Fruit fly (Drosophila melanogaster) whole organism, embryonic: ENCODE data around the gene CG6659.

ENCODE experiments used
- Asciz ChIP-seq: fragments of 200-800 bp; sonication (Bioruptor generic); optimal IDR thresholded peaks from 2 replicates; lab custom pipeline; 2017; ENCODE audit warnings: missing biosample characterization, mild to moderate bottlenecking, missing genetic modification characterization, missing genetic modification reagents
- BtbVII ChIP-seq: fragments of 200-800 bp; sonication (Bioruptor generic); optimal IDR thresholded peaks from 3 replicates; lab custom pipeline; 2017; ENCODE audit warnings: missing biosample characterization, mild to moderate bottlenecking, missing genetic modification characterization
- C15 ChIP-seq: fragments of 200-800 bp; sonication (Bioruptor generic); IDR thresholded peaks from 3 replicates; pipeline ENCODE4 v1.3.6; 2022; ENCODE audit warnings: missing biosample characterization, missing genetic modification characterization
- CG12236 ChIP-seq: fragments of 200-800 bp; sonication (Bioruptor generic); optimal IDR thresholded peaks from 2 replicates; lab custom pipeline; 2016; ENCODE audit warnings: missing biosample characterization, missing genetic modification characterization
- CG13287 ChIP-seq: fragments of 200-800 bp; sonication (Bioruptor generic); IDR thresholded peaks from 2 replicates; pipeline ENCODE4 v1.3.6; 2022; ENCODE audit warnings: missing biosample characterization, missing genetic modification characterization; ENCODE audit not compliant: partially characterized antibody
- CG15073 ChIP-seq: fragments of 200-800 bp; sonication (Bioruptor generic); optimal IDR thresholded peaks from 2 replicates; lab custom pipeline; 2016; ENCODE audit warnings: missing biosample characterization, missing genetic modification characterization
- CG15696 ChIP-seq: fragments of 200-800 bp; sonication (Bioruptor generic); optimal IDR thresholded peaks from 2 replicates; lab custom pipeline; 2019; ENCODE audit warnings: missing biosample characterization, mild to moderate bottlenecking, missing genetic modification characterization, moderate library complexity
- CG18764 ChIP-seq: fragments of 200-800 bp; sonication (Bioruptor generic); optimal IDR thresholded peaks from 3 replicates; lab custom pipeline; 2016; ENCODE audit warnings: missing biosample characterization, missing genetic modification characterization
- CG30020 ChIP-seq: fragments of 200-800 bp; optimal IDR thresholded peaks from 2 replicates; lab custom pipeline; 2019; ENCODE audit warnings: missing biosample characterization, mild to moderate bottlenecking, missing genetic modification characterization, moderate library complexity
- CG4282 ChIP-seq: fragments of 200-800 bp; sonication (Bioruptor generic); optimal IDR thresholded peaks from 2 replicates; lab custom pipeline; 2016; ENCODE audit warnings: missing biosample characterization, missing genetic modification characterization
- CG43689 ChIP-seq: fragments of 200-800 bp; sonication (Bioruptor generic); IDR thresholded peaks from 2 replicates; pipeline ENCODE4 v1.3.6; 2022; ENCODE audit warnings: missing biosample characterization, missing genetic modification characterization
- CG4617 ChIP-seq: fragments of 200-800 bp; sonication (Bioruptor generic); optimal IDR thresholded peaks from 3 replicates; lab custom pipeline; 2016; ENCODE audit warnings: missing biosample characterization, missing genetic modification characterization, borderline replicate concordance
- CG6254 ChIP-seq: fragments of 200-800 bp; sonication (Bioruptor generic); optimal IDR thresholded peaks from 3 replicates; lab custom pipeline; 2017; ENCODE audit warnings: mild to moderate bottlenecking, missing biosample characterization, missing genetic modification reagents, missing genetic modification characterization
- CG7987 ChIP-seq: fragments of 200-800 bp; sonication (Bioruptor generic); optimal IDR thresholded peaks from 2 replicates; lab custom pipeline; 2018; ENCODE audit warnings: missing biosample characterization, mild to moderate bottlenecking, missing genetic modification characterization, moderate library complexity
- CG8924 ChIP-seq: fragments of 200-800 bp; optimal IDR thresholded peaks from 3 replicates; lab custom pipeline; 2019; ENCODE audit warnings: missing biosample characterization, mild to moderate bottlenecking, missing genetic modification characterization, moderate library complexity
- Dll ChIP-seq: fragments of 200-800 bp; sonication (Bioruptor generic); IDR thresholded peaks from 4 replicates; pipeline ENCODE4 v1.3.6; 2022; ENCODE audit warnings: missing biosample characterization, missing genetic modification characterization; ENCODE audit not compliant: partially characterized antibody
- Doc2 ChIP-seq: fragments of 200-800 bp; sonication (Bioruptor generic); IDR thresholded peaks from 2 replicates; pipeline ENCODE4 v1.3.6; 2022; ENCODE audit warnings: missing biosample characterization, missing genetic modification characterization
- Dp ChIP-seq: fragments of 200-800 bp; sonication (Bioruptor generic); optimal IDR thresholded peaks from 2 replicates; lab custom pipeline; 2018; ENCODE audit warnings: missing biosample characterization, mild to moderate bottlenecking, missing genetic modification characterization, moderate library complexity
- Elba2 ChIP-seq: fragments of 200-800 bp; sonication (Bioruptor generic); optimal IDR thresholded peaks from 3 replicates; lab custom pipeline; 2016; ENCODE audit warnings: missing biosample characterization, missing genetic modification characterization
- Fer2 ChIP-seq: fragments of 200-800 bp; sonication (Bioruptor generic); optimal IDR thresholded peaks from 2 replicates; lab custom pipeline; 2018; ENCODE audit warnings: missing biosample characterization, mild to moderate bottlenecking, missing genetic modification characterization, moderate library complexity
- H15 ChIP-seq: fragments of 200-800 bp; sonication (Bioruptor generic); IDR thresholded peaks from 3 replicates; pipeline ENCODE4 v1.3.6; 2022; ENCODE audit warnings: missing biosample characterization, missing genetic modification characterization
- HmgZ ChIP-seq: fragments of 200-800 bp; sonication (Bioruptor generic); optimal IDR thresholded peaks from 2 replicates; lab custom pipeline; 2018; ENCODE audit warnings: missing biosample characterization, mild to moderate bottlenecking, missing genetic modification characterization
- Neu2 ChIP-seq: fragments of 200-800 bp; sonication (Bioruptor generic); optimal IDR thresholded peaks from 3 replicates; lab custom pipeline; 2016; ENCODE audit warnings: missing biosample characterization, missing genetic modification characterization, borderline replicate concordance
- Oaz ChIP-seq: fragments of 200-800 bp; sonication (Bioruptor generic); IDR thresholded peaks from 2 replicates; pipeline ENCODE4 v1.3.6; 2022; ENCODE audit warnings: missing biosample characterization, missing genetic modification characterization
- Oli ChIP-seq: fragments of 200-800 bp; sonication (Bioruptor generic); optimal IDR thresholded peaks from 2 replicates; lab custom pipeline; 2018; ENCODE audit warnings: missing biosample characterization, mild to moderate bottlenecking, missing genetic modification characterization, moderate library complexity
- Poxn ChIP-seq: fragments of 200-800 bp; sonication (Bioruptor generic); IDR thresholded peaks from 2 replicates; pipeline ENCODE4 v1.3.6; 2022; ENCODE audit warnings: missing biosample characterization, missing genetic modification characterization
- Spps ChIP-seq: fragments of 200-800 bp; sonication (Bioruptor generic); optimal IDR thresholded peaks from 2 replicates; lab custom pipeline; 2018; ENCODE audit warnings: missing biosample characterization, mild to moderate bottlenecking, missing genetic modification characterization
- Usf ChIP-seq: fragments of 200-800 bp; sonication (Bioruptor generic); optimal IDR thresholded peaks from 2 replicates; lab custom pipeline; 2017; ENCODE audit warnings: missing genotype, missing biosample characterization, missing genetic modification characterization
- abd-A ChIP-seq: fragments of 200-800 bp; sonication (Bioruptor generic); optimal IDR thresholded peaks from 3 replicates; lab custom pipeline; 2019; ENCODE audit warnings: missing biosample characterization, mild to moderate bottlenecking, missing genetic modification characterization, moderate library complexity
- aop ChIP-seq: fragments of 200-800 bp; sonication (Bioruptor generic); IDR thresholded peaks from 2 replicates; pipeline ENCODE4 v1.3.6; 2022; ENCODE audit warnings: missing biosample characterization, missing genetic modification characterization
- bab2 ChIP-seq: fragments of 200-800 bp; sonication (Bioruptor generic); optimal IDR thresholded peaks from 2 replicates; lab custom pipeline; 2016; ENCODE audit warnings: missing biosample characterization, missing genetic modification characterization
- br ChIP-seq: fragments of >200 bp; optimal IDR thresholded peaks from 2 replicates; lab custom pipeline; 2017
- ci ChIP-seq: fragments of 200-800 bp; sonication (Bioruptor generic); IDR thresholded peaks from 3 replicates; pipeline ENCODE4 v1.3.6; 2022; ENCODE audit warnings: missing biosample characterization, missing genetic modification characterization
- da ChIP-seq: fragments of 200-800 bp; sonication (Bioruptor generic); optimal IDR thresholded peaks from 2 replicates; lab custom pipeline; 2016; ENCODE audit warnings: missing biosample characterization, missing genetic modification characterization
- dati ChIP-seq: fragments of 200-800 bp; sonication (Bioruptor generic); IDR thresholded peaks from 2 replicates; pipeline ENCODE4 v1.3.6; 2022; ENCODE audit warnings: missing biosample characterization, missing genetic modification characterization
- disco-r ChIP-seq: fragments of 200-800 bp; sonication (Bioruptor generic); optimal IDR thresholded peaks from 2 replicates; lab custom pipeline; 2016; ENCODE audit warnings: missing biosample characterization, missing genetic modification characterization
- dmrt11E ChIP-seq: fragments of 200-800 bp; sonication (Bioruptor generic); optimal IDR thresholded peaks from 3 replicates; lab custom pipeline; 2018; ENCODE audit warnings: missing biosample characterization, mild to moderate bottlenecking, missing genetic modification characterization, moderate library complexity
- dpn ChIP-seq, 2 experiments: fragments of 200-800 bp; sonication (Bioruptor generic); optimal IDR thresholded peaks; 3 replicates each; lab custom pipeline; 2016; ENCODE audit warnings: missing biosample characterization in 2 of 2, missing genetic modification characterization in 2 of 2
- en ChIP-seq: fragments of 200-800 bp; sonication (Bioruptor generic); optimal IDR thresholded peaks from 2 replicates; lab custom pipeline; 2016; ENCODE audit warnings: missing biosample characterization, missing genetic modification characterization
- fd64A ChIP-seq: fragments of 200-800 bp; sonication (Bioruptor generic); optimal IDR thresholded peaks from 3 replicates; lab custom pipeline; 2018; ENCODE audit warnings: missing biosample characterization, mild to moderate bottlenecking, missing genetic modification characterization
- kni ChIP-seq: fragments of 200-800 bp; sonication (Bioruptor generic); optimal IDR thresholded peaks from 3 replicates; lab custom pipeline; 2017; ENCODE audit warnings: mild to moderate bottlenecking, missing biosample characterization, missing genetic modification reagents, missing genetic modification characterization
- onecut ChIP-seq: fragments of 200-800 bp; sonication (Bioruptor generic); IDR thresholded peaks from 2 replicates; pipeline ENCODE4 v1.3.6; 2022; ENCODE audit warnings: missing biosample characterization, missing genetic modification characterization
- pan ChIP-seq, 4 experiments: fragments of >200 bp in 3 of 4; fragments of 200-800 bp in 1 of 4; sonication (Bioruptor generic) in 1 of 4; optimal IDR thresholded peaks in 3 of 4; IDR thresholded peaks in 1 of 4; 2 replicates each; pipeline versions ENCODE4 v1.3.6 to Lab custom; 2017 to 2022; ENCODE audit warnings: missing biosample characterization in 2 of 4, missing genetic modification characterization in 2 of 4, mixed read lengths in 1 of 4
- peb ChIP-seq: fragments of 200-800 bp; sonication (Bioruptor generic); IDR thresholded peaks from 2 replicates; pipeline ENCODE4 v1.3.6; 2022; ENCODE audit warnings: missing biosample characterization, missing genetic modification characterization
- sima ChIP-seq: fragments of 200-800 bp; sonication (Bioruptor generic); optimal IDR thresholded peaks from 2 replicates; lab custom pipeline; 2016; ENCODE audit warnings: missing biosample characterization, missing genetic modification characterization
- slp2 ChIP-seq: fragments of 200-800 bp; sonication (Bioruptor generic); optimal IDR thresholded peaks from 2 replicates; lab custom pipeline; 2016; ENCODE audit warnings: missing biosample characterization, missing genetic modification characterization
- sug ChIP-seq: fragments of 200-800 bp; optimal IDR thresholded peaks from 2 replicates; lab custom pipeline; 2019; ENCODE audit warnings: missing biosample characterization, mild to moderate bottlenecking, missing genetic modification characterization, moderate library complexity
- tap ChIP-seq: fragments of 200-800 bp; optimal IDR thresholded peaks from 3 replicates; lab custom pipeline; 2019; ENCODE audit warnings: missing biosample characterization, mild to moderate bottlenecking, missing genetic modification characterization, moderate library complexity
- tio ChIP-seq: fragments of 200-800 bp; sonication (Bioruptor generic); optimal IDR thresholded peaks from 2 replicates; lab custom pipeline; 2017; ENCODE audit warnings: missing biosample characterization, missing genetic modification characterization, inconsistent platforms
- twi ChIP-seq: fragments of 200-800 bp; optimal IDR thresholded peaks from 2 replicates; lab custom pipeline; 2019; ENCODE audit warnings: missing biosample characterization, mild to moderate bottlenecking, missing genetic modification characterization, moderate library complexity
- zfh2 ChIP-seq: fragments of 200-800 bp; sonication (Bioruptor generic); optimal IDR thresholded peaks from 2 replicates; lab custom pipeline; 2016; ENCODE audit warnings: missing biosample characterization, missing genetic modification characterization

Gene CG6659

DNA sequence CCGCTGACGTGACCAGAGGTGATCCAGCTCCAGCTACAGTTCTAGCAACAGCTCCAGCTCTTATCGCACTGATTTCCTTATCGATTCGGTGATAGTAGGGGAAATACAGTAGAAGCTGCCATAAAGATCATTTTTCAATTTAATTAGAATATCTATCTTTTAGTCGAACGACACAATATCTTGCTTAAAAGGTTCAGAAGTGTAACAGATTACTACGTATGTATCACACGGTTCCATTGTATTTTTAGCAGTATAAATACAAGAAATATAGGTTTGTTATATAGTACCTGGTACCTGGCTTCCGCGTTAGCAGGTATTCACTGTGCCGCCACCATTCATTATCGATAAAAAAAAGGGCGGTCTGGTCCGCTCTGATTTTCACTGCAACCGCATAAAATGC, 12.2 kb downstream of the CG6659 start (continued):
- TF ChIP-seq CG4282 (GFP tag; lab: Kevin White, UChicago) (no peak), abd-A (tag; lab: Kevin White, UChicago) (no peak), pan (optimal IDR thresholded peaks at IDR 0.05; lab: Kevin White, UChicago) (no peak), pan (GFP tag; optimal IDR thresholded peaks at IDR 0.05 in 1 of 2, IDR thresholded peaks at IDR 0.05 in 1 of 2) (peak in 1 of 2 experiments; percentile 84), Oli (tag; lab: Kevin White, UChicago) (peak; percentile 90), Elba2 (no peak), CG6254 (GFP tag; lab: Kevin White, UChicago) (peak; percentile 68), C15 (GFP tag; lab: Robert Waterston, UW) (no peak), en (GFP tag; lab: Kevin White, UChicago) (peak; percentile 46), tio (GFP tag; lab: Kevin White, UChicago) (peak; percentile 58), onecut (GFP tag; lab: Robert Waterston, UW) (peak; percentile 67), kni (peak; percentile 8), Poxn (0 out of 2 replicates have a peak, but pooled peaks have one; percentile 48), Usf (GFP tag; lab: Kevin White, UChicago) (peak; percentile 18), ci (peak; percentile 88), CG7987 (GFP tag; lab: Kevin White, UChicago) (peak; percentile 62), CG13287 (no peak), CG18764 (GFP tag; lab: Kevin White, UChicago) (peak; percentile 50), Fer2 (peak; percentile 70), CG12236 (GFP tag; lab: Kevin White, UChicago) (no peak), H15 (GFP tag; lab: Robert Waterston, UW) (peak; percentile 69; the same call in 2 of the 3 replicates), dmrt11E (tag; lab: Kevin White, UChicago) (peak; percentile 68), tap (tag; lab: Kevin White, UChicago) (peak; percentile 89), BtbVII (peak; percentile 85), CG4617 (peak; percentile 39), Doc2 (no peak), dpn (GFP tag; optimal IDR thresholded peaks at IDR 0.05; lab: Kevin White, UChicago) (peak; percentile 69 to 79), sima (GFP tag; lab: Kevin White, UChicago) (no peak), CG43689 (GFP tag; lab: Robert Waterston, UW) (peak; percentile 44; the same call in 1 of the 2 replicates), slp2 (peak; percentile 62), peb (GFP tag; lab: Robert Waterston, UW) (peak; percentile 64), CG15696 (tag; lab: Kevin White, UChicago) (peak; percentile 71), disco-r (peak; percentile 58), da (no peak), fd64A (GFP tag; lab: Kevin White, UChicago) (peak; percentile 65), zfh2 (GFP tag; lab: Kevin White, UChicago) (peak; percentile 59), aop (GFP tag; lab: Robert Waterston, UW) (0 out of 2 replicates have a peak, but pooled peaks have one; percentile 10), Dp (GFP tag; lab: Kevin White, UChicago) (no peak), Dll (GFP tag; lab: Robert Waterston, UW) (no peak), dati (no peak), Neu2 (GFP tag; lab: Kevin White, UChicago) (no peak), Oaz (GFP tag; lab: Robert Waterston, UW) (peak; percentile 30; the same call in 1 of the 2 replicates), CG15073 (GFP tag; lab: Kevin White, UChicago) (peak; percentile 31), CG8924 (tag; lab: Kevin White, UChicago) (peak; percentile 87), HmgZ (peak; percentile 82), br (lab: Kevin White, UChicago) (no peak), Spps (tag; lab: Kevin White, UChicago) (peak; percentile 44), twi (tag; lab: Kevin White, UChicago) (peak; percentile 60), bab2 (GFP tag; lab: Kevin White, UChicago) (peak; percentile 22), Asciz (GFP tag; lab: Kevin White, UChicago) (peak; percentile 79), CG30020 (tag; lab: Kevin White, UChicago) (peak; percentile 12), sug (tag; lab: Kevin White, UChicago) (peak; percentile 75)
